Fruit fly (Drosophila melanogaster) whole organism, pupa: ENCODE results near the gene Eig71Ei.

Experiments
- CG15710 ChIP-seq: fragments of 200-800 bp; sonication (Bioruptor generic); optimal IDR thresholded peaks from 2 replicates; lab custom pipeline; 2018; ENCODE audit warnings: missing biosample characterization, mild to moderate bottlenecking, missing genetic modification characterization, moderate library complexity
- CG8159 ChIP-seq: fragments of 200-800 bp; sonication (Bioruptor generic); optimal IDR thresholded peaks from 3 replicates; lab custom pipeline; 2018; ENCODE audit warnings: missing biosample characterization, mild to moderate bottlenecking, missing genetic modification characterization, moderate library complexity
- CG8301 ChIP-seq: fragments of 200-800 bp; sonication (Bioruptor generic); optimal IDR thresholded peaks from 2 replicates; lab custom pipeline; 2018; ENCODE audit warnings: missing biosample characterization, mild to moderate bottlenecking, missing genetic modification characterization
- rn ChIP-seq: fragments of 200-800 bp; sonication (Bioruptor generic); IDR thresholded peaks from 2 replicates; pipeline ENCODE4 v1.3.6; 2022; ENCODE audit warnings: missing biosample characterization, missing genetic modification characterization

- TF ChIP-seq CG8301 (tag; lab: Kevin White, UChicago) (no peak), CG15710 (tag; lab: Kevin White, UChicago) (no peak), CG8159 (no peak), rn (GFP tag; lab: Robert Waterston, UW) (no peak)
These were observed 23.1 kb upstream of the Eig71Ei start for dm6 chr3L:15636359-15636758.
